Fruit fly (Drosophila melanogaster) whole organism, embryonic: ENCODE data around the gene CG42525.

Experiments used
- BtbVII ChIP-seq: fragments of 200-800 bp; sonication (Bioruptor generic); optimal IDR thresholded peaks from 3 replicates; lab custom pipeline; 2017; ENCODE audit warnings: missing biosample characterization, mild to moderate bottlenecking, missing genetic modification characterization
- CG10366 ChIP-seq: fragments of 200-800 bp; sonication (Bioruptor generic); IDR thresholded peaks from 2 replicates; pipeline ENCODE4 v1.3.6; 2022; ENCODE audit warnings: missing biosample characterization, missing genetic modification characterization
- CG10565 ChIP-seq: fragments of 200-800 bp; sonication (Bioruptor generic); optimal IDR thresholded peaks from 3 replicates; lab custom pipeline; 2016; ENCODE audit warnings: missing biosample characterization, mild to moderate bottlenecking, missing genetic modification characterization
- CG13775 ChIP-seq: fragments of 200-800 bp; sonication (Bioruptor generic); optimal IDR thresholded peaks from 3 replicates; lab custom pipeline; 2017; ENCODE audit warnings: missing biosample characterization, mild to moderate bottlenecking, missing genetic modification characterization
- CG14441 ChIP-seq: fragments of 200-800 bp; sonication (Bioruptor generic); IDR thresholded peaks from 2 replicates; pipeline ENCODE4 v1.3.6; 2022; ENCODE audit warnings: missing biosample characterization, missing genetic modification characterization
- CG14965 ChIP-seq: fragments of 200-800 bp; sonication (Bioruptor generic); optimal IDR thresholded peaks from 2 replicates; lab custom pipeline; 2016; ENCODE audit warnings: missing biosample characterization, missing genetic modification characterization, borderline replicate concordance
- CG1529 ChIP-seq: fragments of 200-800 bp; sonication (Bioruptor generic); optimal IDR thresholded peaks from 3 replicates; lab custom pipeline; 2018; ENCODE audit warnings: missing biosample characterization, missing genetic modification characterization
- CG1792 ChIP-seq: fragments of 200-800 bp; sonication (Bioruptor generic); optimal IDR thresholded peaks from 2 replicates; lab custom pipeline; 2016; ENCODE audit warnings: missing biosample characterization, missing genetic modification characterization
- CG18476 ChIP-seq: fragments of 200-800 bp; sonication (Bioruptor generic); optimal IDR thresholded peaks from 2 replicates; lab custom pipeline; 2016; ENCODE audit warnings: missing biosample characterization, mild to moderate bottlenecking, missing genetic modification characterization
- CG18764 ChIP-seq: fragments of 200-800 bp; sonication (Bioruptor generic); optimal IDR thresholded peaks from 3 replicates; lab custom pipeline; 2016; ENCODE audit warnings: missing biosample characterization, missing genetic modification characterization
- CG2116 ChIP-seq: fragments of 200-800 bp; sonication (Bioruptor generic); optimal IDR thresholded peaks from 3 replicates; lab custom pipeline; 2018; ENCODE audit warnings: missing biosample characterization, mild to moderate bottlenecking, missing genetic modification characterization
- CG30020 ChIP-seq: fragments of 200-800 bp; optimal IDR thresholded peaks from 2 replicates; lab custom pipeline; 2019; ENCODE audit warnings: missing biosample characterization, mild to moderate bottlenecking, missing genetic modification characterization, moderate library complexity
- CG30403 ChIP-seq: fragments of 200-800 bp; sonication (Bioruptor generic); optimal IDR thresholded peaks from 3 replicates; lab custom pipeline; 2016; ENCODE audit warnings: missing biosample characterization, missing genetic modification characterization
- CG34224 ChIP-seq: fragments of 200-800 bp; sonication (Bioruptor generic); IDR thresholded peaks from 3 replicates; pipeline ENCODE4 v1.3.6; 2022; ENCODE audit warnings: missing biosample characterization, missing genetic modification characterization; ENCODE audit not compliant: partially characterized antibody
- CG4282 ChIP-seq: fragments of 200-800 bp; sonication (Bioruptor generic); optimal IDR thresholded peaks from 2 replicates; lab custom pipeline; 2016; ENCODE audit warnings: missing biosample characterization, missing genetic modification characterization
- CG6765 ChIP-seq: fragments of 200-800 bp; sonication (Bioruptor generic); optimal IDR thresholded peaks from 3 replicates; lab custom pipeline; 2017; ENCODE audit warnings: missing biosample characterization, mild to moderate bottlenecking, missing genetic modification characterization
- CG7372 ChIP-seq: fragments of 200-800 bp; sonication (Bioruptor generic); IDR thresholded peaks from 2 replicates; pipeline ENCODE4 v1.3.6; 2022; ENCODE audit warnings: missing biosample characterization, missing genetic modification characterization
- CG8290 ChIP-seq, 3 experiments: fragments of 200-800 bp; sonication (Bioruptor generic); optimal IDR thresholded peaks; 2 replicates each; lab custom pipeline; 2016 to 2019; ENCODE audit warnings: missing biosample characterization in 3 of 3, missing genetic modification characterization in 3 of 3, mild to moderate bottlenecking in 2 of 3, moderate library complexity in 1 of 3
- CTCF ChIP-seq: fragments of 200-800 bp; sonication (Bioruptor generic); optimal IDR thresholded peaks from 2 replicates; lab custom pipeline; 2017; ENCODE audit warnings: missing biosample characterization, mild to moderate bottlenecking, missing genetic modification characterization, moderate library complexity
- Chrac-16 ChIP-seq: fragments of 200-800 bp; sonication (Bioruptor generic); optimal IDR thresholded peaks from 3 replicates; lab custom pipeline; 2016; ENCODE audit warnings: missing biosample characterization, missing genetic modification characterization
- CoRest ChIP-seq: fragments of 200-800 bp; sonication (Bioruptor generic); optimal IDR thresholded peaks from 3 replicates; lab custom pipeline; 2018; ENCODE audit warnings: missing biosample characterization, mild to moderate bottlenecking, missing genetic modification characterization, moderate library complexity
- Doc2 ChIP-seq: fragments of 200-800 bp; sonication (Bioruptor generic); IDR thresholded peaks from 2 replicates; pipeline ENCODE4 v1.3.6; 2022; ENCODE audit warnings: missing biosample characterization, missing genetic modification characterization
- Doc3 ChIP-seq: fragments of 200-800 bp; sonication (Bioruptor generic); IDR thresholded peaks from 3 replicates; pipeline ENCODE4 v1.3.6; 2022; ENCODE audit warnings: missing biosample characterization, missing genetic modification characterization; ENCODE audit not compliant: partially characterized antibody
- Ets97D ChIP-seq: fragments of 200-800 bp; sonication (Bioruptor generic); optimal IDR thresholded peaks from 3 replicates; lab custom pipeline; 2016; ENCODE audit warnings: missing biosample characterization, missing genetic modification characterization
- HLH4C ChIP-seq: fragments of 200-800 bp; sonication (Bioruptor generic); IDR thresholded peaks from 3 replicates; pipeline ENCODE4 v1.3.6; 2022; ENCODE audit warnings: missing biosample characterization, missing genetic modification characterization; ENCODE audit not compliant: partially characterized antibody
- HmgD ChIP-seq: fragments of 200-800 bp; sonication (Bioruptor generic); optimal IDR thresholded peaks from 3 replicates; lab custom pipeline; 2016; ENCODE audit warnings: missing biosample characterization, missing genetic modification characterization
- Mad ChIP-seq: fragments of 200-800 bp; sonication (Bioruptor generic); optimal IDR thresholded peaks from 2 replicates; lab custom pipeline; 2016; ENCODE audit warnings: missing biosample characterization, missing genetic modification characterization
- NfI ChIP-seq: fragments of 200-800 bp; sonication (Bioruptor generic); optimal IDR thresholded peaks from 3 replicates; lab custom pipeline; 2018; ENCODE audit warnings: missing biosample characterization, mild to moderate bottlenecking, missing genetic modification characterization, moderate library complexity
- Stat92E ChIP-seq, 3 experiments: fragments of >200 bp in 2 of 3; fragments of 200-800 bp in 1 of 3; sonication (Bioruptor generic) in 1 of 3; optimal IDR thresholded peaks; 2 replicates each; lab custom pipeline; 2017 to 2019; ENCODE audit warnings: missing biosample characterization in 3 of 3, missing genetic modification characterization in 3 of 3, mild to moderate bottlenecking in 1 of 3, moderate library complexity in 1 of 3
- Usf ChIP-seq: fragments of 200-800 bp; sonication (Bioruptor generic); optimal IDR thresholded peaks from 2 replicates; lab custom pipeline; 2017; ENCODE audit warnings: missing genotype, missing biosample characterization, missing genetic modification characterization
- ap ChIP-seq: fragments of 200-800 bp; sonication (Bioruptor generic); IDR thresholded peaks from 2 replicates; pipeline ENCODE4 v1.3.6; 2022; ENCODE audit warnings: missing biosample characterization, missing genetic modification characterization
- ash1 ChIP-seq: fragments of 200-800 bp; sonication (Bioruptor generic); optimal IDR thresholded peaks from 2 replicates; lab custom pipeline; 2018; ENCODE audit warnings: missing biosample characterization, mild to moderate bottlenecking, missing genetic modification characterization
- bcd ChIP-seq: fragments of 200-800 bp; sonication (Bioruptor generic); optimal IDR thresholded peaks from 2 replicates; lab custom pipeline; 2017; ENCODE audit warnings: missing biosample characterization, mild to moderate bottlenecking, missing genetic modification characterization
- cg ChIP-seq: fragments of 200-800 bp; sonication (Bioruptor generic); optimal IDR thresholded peaks from 3 replicates; lab custom pipeline; 2019; ENCODE audit warnings: missing biosample characterization, mild to moderate bottlenecking, missing genetic modification characterization, moderate library complexity
- chn ChIP-seq: fragments of 200-800 bp; sonication (Bioruptor generic); optimal IDR thresholded peaks from 2 replicates; lab custom pipeline; 2016; ENCODE audit warnings: missing biosample characterization, missing genetic modification characterization
- crp ChIP-seq, 2 experiments: fragments of 200-800 bp; sonication (Bioruptor generic); optimal IDR thresholded peaks; 2 replicates in 1 of 2; 3 replicates in 1 of 2; lab custom pipeline; 2017; ENCODE audit warnings: missing biosample characterization in 2 of 2, missing genetic modification characterization in 2 of 2, mild to moderate bottlenecking in 1 of 2, moderate library complexity in 1 of 2
- en ChIP-seq: fragments of 200-800 bp; sonication (Bioruptor generic); optimal IDR thresholded peaks from 2 replicates; lab custom pipeline; 2016; ENCODE audit warnings: missing biosample characterization, missing genetic modification characterization
- ewg ChIP-seq: fragments of 200-800 bp; sonication (Bioruptor generic); optimal IDR thresholded peaks from 3 replicates; lab custom pipeline; 2017; ENCODE audit warnings: mild to moderate bottlenecking, missing biosample characterization, missing genetic modification reagents, missing genetic modification characterization
- gcm ChIP-seq: fragments of 200-800 bp; sonication (Bioruptor generic); optimal IDR thresholded peaks from 2 replicates; lab custom pipeline; 2019; ENCODE audit warnings: missing biosample characterization, mild to moderate bottlenecking, missing genetic modification characterization, moderate library complexity
- gro ChIP-seq: fragments of 200-800 bp; sonication (Bioruptor generic); optimal IDR thresholded peaks from 2 replicates; lab custom pipeline; 2016; ENCODE audit warnings: missing biosample characterization, missing genetic modification characterization
- gsb-n ChIP-seq: fragments of 200-800 bp; sonication (Bioruptor generic); optimal IDR thresholded peaks from 3 replicates; lab custom pipeline; 2018; ENCODE audit warnings: missing biosample characterization, mild to moderate bottlenecking, missing genetic modification characterization
- ham ChIP-seq: fragments of 200-800 bp; sonication (Bioruptor generic); IDR thresholded peaks from 2 replicates; pipeline ENCODE4 v1.3.6; 2022; ENCODE audit warnings: missing biosample characterization, missing genetic modification characterization
- hb ChIP-seq: fragments of 200-800 bp; sonication (Bioruptor generic); IDR thresholded peaks from 3 replicates; pipeline ENCODE4 v1.3.6; 2022; ENCODE audit warnings: missing biosample characterization, missing genetic modification characterization; ENCODE audit not compliant: partially characterized antibody
- jigr1 ChIP-seq: fragments of 200-800 bp; sonication (Bioruptor generic); IDR thresholded peaks from 3 replicates; pipeline ENCODE4 v1.3.6; 2022; ENCODE audit warnings: missing biosample characterization, missing genetic modification characterization
- lov ChIP-seq, 2 experiments: fragments of 200-800 bp in 1 of 2; fragments of >200 bp in 1 of 2; sonication (Bioruptor generic) in 1 of 2; IDR thresholded peaks in 1 of 2; optimal IDR thresholded peaks in 1 of 2; 2 replicates in 1 of 2; 3 replicates in 1 of 2; pipeline versions ENCODE4 v1.3.6 to Lab custom; 2017 to 2022; ENCODE audit warnings: missing biosample characterization in 1 of 2, missing genetic modification characterization in 1 of 2
- nmo ChIP-seq: fragments of 200-800 bp; sonication (Bioruptor generic); optimal IDR thresholded peaks from 2 replicates; lab custom pipeline; 2018; ENCODE audit warnings: missing biosample characterization, mild to moderate bottlenecking, missing genetic modification characterization, moderate library complexity
- peb ChIP-seq: fragments of 200-800 bp; sonication (Bioruptor generic); IDR thresholded peaks from 2 replicates; pipeline ENCODE4 v1.3.6; 2022; ENCODE audit warnings: missing biosample characterization, missing genetic modification characterization
- slou ChIP-seq: fragments of 200-800 bp; sonication (Bioruptor generic); optimal IDR thresholded peaks from 3 replicates; lab custom pipeline; 2016; ENCODE audit warnings: missing biosample characterization, missing genetic modification characterization
- ttk ChIP-seq: fragments of 200-800 bp; sonication (Bioruptor generic); IDR thresholded peaks from 2 replicates; pipeline ENCODE4 v2.1.2; 2022; ENCODE audit warnings: missing biosample characterization, missing genetic modification characterization
- vnd ChIP-seq: fragments of 200-800 bp; sonication (Bioruptor generic); IDR thresholded peaks from 3 replicates; pipeline ENCODE4 v1.3.6; 2022; ENCODE audit warnings: missing biosample characterization, missing genetic modification characterization; ENCODE audit not compliant: partially characterized antibody

The CG42525 gene

dm6 chr3L:3194059-3194458 is 4.5 kb upstream of the CG42525 start (continued):
- peak; percentile 94 for TF ChIP-seq CG14441 (GFP tag; lab: Robert Waterston, UW)
- TF ChIP-seq CG4282 (GFP tag; lab: Kevin White, UChicago), result no peak
- TF ChIP-seq CG10565 (GFP tag; lab: Kevin White, UChicago), result peak; percentile 57
- peak; percentile 42 for TF ChIP-seq gro
- peak; percentile 73 for TF ChIP-seq Doc2 (GFP tag; lab: Robert Waterston, UW)
- peak; percentile 90 for TF ChIP-seq peb (GFP tag; lab: Robert Waterston, UW)
- peak; percentile 88 for TF ChIP-seq CG13775 (GFP tag; lab: Kevin White, UChicago)
- peak; percentile 50 for TF ChIP-seq CG1792 (GFP tag; lab: Kevin White, UChicago)
- TF ChIP-seq Usf, result peak; percentile 39
- TF ChIP-seq hb (GFP tag; lab: Robert Waterston, UW), result no peak
- no peak for TF ChIP-seq HmgD
- TF ChIP-seq ham (GFP tag; lab: Robert Waterston, UW), result no peak
- no peak for TF ChIP-seq Stat92E (GFP tag; optimal IDR thresholded peaks at IDR 0.05; lab: Kevin White, UChicago)
- TF ChIP-seq CG7372 (GFP tag; lab: Robert Waterston, UW), result peak; percentile 92
- peak; percentile 85 for TF ChIP-seq CG18764
- peak; percentile 96 for TF ChIP-seq nmo (GFP tag; lab: Kevin White, UChicago)
- no peak for TF ChIP-seq slou
- TF ChIP-seq CG34224 (GFP tag; lab: Robert Waterston, UW), result no peak
- no peak for TF ChIP-seq vnd
- peak; percentile 92 for TF ChIP-seq CoRest (tag; lab: Kevin White, UChicago)
- TF ChIP-seq ash1, result peak; percentile 63
- TF ChIP-seq CG18476, result peak; percentile 86
- peak; percentile 88 for TF ChIP-seq CG1529 (GFP tag; lab: Kevin White, UChicago)
- no peak for TF ChIP-seq HLH4C (GFP tag; lab: Robert Waterston, UW)
- TF ChIP-seq ewg (GFP tag; lab: Kevin White, UChicago), result peak; percentile 94
- peak; percentile 95 for TF ChIP-seq BtbVII (GFP tag; lab: Kevin White, UChicago)
- TF ChIP-seq NfI (GFP tag; lab: Kevin White, UChicago), result peak; percentile 93
- peak; percentile 59 for TF ChIP-seq CTCF (GFP tag; lab: Kevin White, UChicago)
- TF ChIP-seq gcm (GFP tag; lab: Kevin White, UChicago), result peak; percentile 95
- peak; percentile 76 for TF ChIP-seq chn (GFP tag; lab: Kevin White, UChicago)
- TF ChIP-seq cg (GFP tag; lab: Kevin White, UChicago), result peak; percentile 62
- TF ChIP-seq CG30403 (GFP tag; lab: Kevin White, UChicago), result peak; percentile 85
- peak; percentile 90 for TF ChIP-seq jigr1 (GFP tag; lab: Robert Waterston, UW)
- TF ChIP-seq lov (optimal IDR thresholded peaks at IDR 0.05; lab: Kevin White, UChicago), result no peak
- peak; percentile 88 for TF ChIP-seq lov (GFP tag; IDR thresholded peaks at IDR 0.05; lab: Robert Waterston, UW)
- peak; percentile 66 for TF ChIP-seq CG2116 (GFP tag; lab: Kevin White, UChicago)
- peak; percentile 86 for TF ChIP-seq CG6765 (GFP tag; lab: Kevin White, UChicago)
- peak; percentile 91 for TF ChIP-seq ttk (GFP tag; lab: Robert Waterston, UW)
- peak; percentile 90 for TF ChIP-seq ap (GFP tag; lab: Robert Waterston, UW)
- TF ChIP-seq Doc3 (GFP tag; lab: Robert Waterston, UW), result no peak
- TF ChIP-seq gsb-n (tag; lab: Kevin White, UChicago), result peak; percentile 93
- TF ChIP-seq bcd (GFP tag; lab: Kevin White, UChicago), result peak; percentile 90
- peak in 1 of 2 experiments; percentile 53 for TF ChIP-seq crp (GFP tag; optimal IDR thresholded peaks at IDR 0.05; lab: Kevin White, UChicago)
- TF ChIP-seq CG8290 (GFP tag; optimal IDR thresholded peaks at IDR 0.05; lab: Kevin White, UChicago), result peak; percentile 75
- TF ChIP-seq CG8290 (tag; optimal IDR thresholded peaks at IDR 0.05; lab: Kevin White, UChicago), result peak in 1 of 2 experiments; percentile 82
- TF ChIP-seq Chrac-16, result peak; percentile 87
- TF ChIP-seq en (GFP tag; lab: Kevin White, UChicago), result peak; percentile 24
- TF ChIP-seq Ets97D, result peak; percentile 53
- TF ChIP-seq CG14965 (GFP tag; lab: Kevin White, UChicago), result no peak
- peak; percentile 48 for TF ChIP-seq CG30020 (tag; lab: Kevin White, UChicago)
- TF ChIP-seq CG10366 (GFP tag; lab: Robert Waterston, UW), result peak; percentile 94
- peak; percentile 81 for TF ChIP-seq Mad
